Worm (Caenorhabditis elegans): Measurements from ENCODE around the gene sfxn-1.3.

DNA sequence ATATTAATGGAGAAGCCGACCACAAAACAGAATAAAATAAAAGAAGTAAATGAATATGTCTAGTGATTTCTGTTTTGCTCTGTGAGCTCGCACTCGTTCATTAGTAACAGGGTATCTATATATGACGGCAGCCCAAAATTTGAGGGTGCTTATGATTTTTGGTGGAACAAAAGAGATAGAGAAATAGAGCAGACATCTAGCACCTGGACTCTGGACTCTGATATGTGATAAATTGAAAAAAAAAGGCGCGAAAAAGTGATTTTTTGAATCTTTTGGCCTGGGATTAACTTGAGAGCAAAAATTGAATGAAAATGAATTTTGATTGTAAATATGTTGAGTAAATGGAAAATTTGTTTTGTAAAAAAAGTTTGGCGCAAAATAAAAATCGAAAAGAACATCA is 50.0 kb downstream of the sfxn-1.3 start, which contains the start of gene nhr-283:
- TF ChIP-seq F49E8.2 (tag; optimal IDR thresholded peaks at IDR 0.05; ENCODE audit: borderline replicate concordance), result no peak
- no peak for TF ChIP-seq mxl-2 (GFP tag; conservative IDR thresholded peaks at IDR 0.05)
- TF ChIP-seq Y5F2A.4 (GFP tag; optimal IDR thresholded peaks at IDR 0.05), result no peak
- no peak for TF ChIP-seq nhr-25 (tag; optimal IDR thresholded peaks at IDR 0.05; ENCODE audit: borderline replicate concordance, insufficient read depth)
- TF ChIP-seq ztf-11 (tag; optimal IDR thresholded peaks at IDR 0.05), result no peak
- no peak for TF ChIP-seq unc-130 (GFP tag; optimal IDR thresholded peaks at IDR 0.05)
- TF ChIP-seq fos-1 (tag; optimal IDR thresholded peaks at IDR 0.05), result no peak
- TF ChIP-seq unc-62 (GFP tag; optimal IDR thresholded peaks at IDR 0.05 in 1 of 2), result peak in 1 of 2 experiments; percentile 55
- TF ChIP-seq unc-62 (tag; optimal IDR thresholded peaks at IDR 0.05), result no peak
- no peak for TF ChIP-seq ama-1 (optimal IDR thresholded peaks at IDR 0.05)
